Worm (Caenorhabditis elegans): ENCODE data around the gene cux-7.

cux-7 gene

DNA sequence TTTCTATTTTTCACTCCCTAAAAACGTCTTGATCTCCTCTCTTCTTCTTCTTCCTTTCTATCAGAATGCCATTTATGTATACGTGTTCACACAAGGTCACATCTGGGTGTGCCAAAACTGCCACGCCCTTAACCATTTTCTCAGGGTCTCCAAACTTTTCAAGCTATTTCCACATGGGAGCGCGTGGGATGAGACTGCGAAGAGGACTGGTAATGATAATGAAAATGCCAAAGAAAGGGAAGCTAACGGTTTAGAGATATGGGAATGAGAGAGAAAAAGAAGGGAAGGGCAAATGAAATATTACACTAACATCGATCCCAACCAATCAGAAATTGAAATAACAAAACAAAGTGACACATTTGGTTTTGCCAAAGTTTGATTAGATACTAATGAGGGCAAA is 32.3 kb downstream of the cux-7 start:
- TF ChIP-seq php-3 (GFP tag; IDR thresholded peaks at IDR 0.05) (no peak), R02D3.7 (tag; optimal IDR thresholded peaks at IDR 0.05) (no peak), sdz-12 (GFP tag; optimal IDR thresholded peaks at IDR 0.05) (no peak), nhr-6 (tag; optimal IDR thresholded peaks at IDR 0.05) (peak; percentile 22), set-16 (GFP tag; IDR thresholded peaks at IDR 0.05) (no peak), ceh-32 (tag; optimal IDR thresholded peaks at IDR 0.05; ENCODE audit: poor library complexity) (no peak), nhr-102 (tag; optimal IDR thresholded peaks at IDR 0.05) (no peak), mxl-3 (GFP tag; optimal IDR thresholded peaks at IDR 0.05) (peak; percentile 67), mdl-1 (tag; optimal IDR thresholded peaks at IDR 0.05) (peak in 1 of 2 experiments; percentile 58), aha-1 (tag) (peak; percentile 81), unc-62 (GFP tag; optimal IDR thresholded peaks at IDR 0.05 in 1 of 2) (peak in 1 of 2 experiments; percentile 69), unc-62 (tag; optimal IDR thresholded peaks at IDR 0.05) (no peak), skn-1 (tag; optimal IDR thresholded peaks at IDR 0.05) (no peak), tag-97 (GFP tag; IDR thresholded peaks at IDR 0.05) (no peak), hlh-30 (tag; optimal IDR thresholded peaks at IDR 0.05; ENCODE audit: insufficient read depth) (peak; percentile 36), hlh-11 (tag; optimal IDR thresholded peaks at IDR 0.05) (peak; percentile 36), nhr-48 (tag; optimal IDR thresholded peaks at IDR 0.05) (no peak), ztf-7 (tag; optimal IDR thresholded peaks at IDR 0.05) (no peak), nhr-237 (tag; optimal IDR thresholded peaks at IDR 0.05) (no peak), lin-15B (tag; optimal IDR thresholded peaks at IDR 0.05) (no peak), dmd-6 (GFP tag; IDR thresholded peaks at IDR 0.05) (0 out of 2 replicates have a peak, but pooled peaks have one; percentile 18), nhr-28 (tag; optimal IDR thresholded peaks at IDR 0.05) (peak; percentile 54), zfp-3 (GFP tag; conservative IDR thresholded peaks at IDR 0.05) (no peak), tra-1 (GFP tag; IDR thresholded peaks at IDR 0.05) (no peak), mdt-29 (GFP tag; IDR thresholded peaks at IDR 0.05) (no peak), cey-2 (tag; optimal IDR thresholded peaks at IDR 0.05; ENCODE audit: borderline replicate concordance, insufficient read depth) (no peak), ceh-20 (GFP tag; IDR thresholded peaks at IDR 0.05) (no peak), mes-2 (tag; optimal IDR thresholded peaks at IDR 0.05; ENCODE audit: poor library complexity, severe bottlenecking) (peak; percentile 16)

DNA sequence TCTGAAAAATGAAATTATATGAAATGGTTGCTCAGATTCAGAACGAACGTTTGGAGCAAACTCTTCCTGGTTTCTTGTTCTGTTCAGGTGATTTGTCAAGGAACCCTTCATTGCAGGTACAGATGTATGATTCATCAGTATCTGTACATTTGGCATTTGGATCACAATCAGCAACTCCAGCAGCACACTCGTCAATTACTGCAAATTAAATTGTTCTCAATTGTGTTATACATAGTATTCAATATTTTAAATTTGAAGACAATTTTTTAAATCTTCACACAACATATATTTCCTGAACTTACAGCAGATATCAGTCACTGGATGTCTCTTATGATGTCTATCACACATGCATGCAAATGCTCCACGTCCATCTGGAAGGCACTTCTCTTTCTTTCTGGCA is 35.9 kb downstream of the cux-7 start:
- TF ChIP-seq unc-62 (GFP tag; optimal IDR thresholded peaks at IDR 0.05 in 1 of 2) (peak in 1 of 2 experiments; percentile 97), unc-62 (tag; optimal IDR thresholded peaks at IDR 0.05) (no peak), nhr-48 (tag; optimal IDR thresholded peaks at IDR 0.05) (no peak)

DNA sequence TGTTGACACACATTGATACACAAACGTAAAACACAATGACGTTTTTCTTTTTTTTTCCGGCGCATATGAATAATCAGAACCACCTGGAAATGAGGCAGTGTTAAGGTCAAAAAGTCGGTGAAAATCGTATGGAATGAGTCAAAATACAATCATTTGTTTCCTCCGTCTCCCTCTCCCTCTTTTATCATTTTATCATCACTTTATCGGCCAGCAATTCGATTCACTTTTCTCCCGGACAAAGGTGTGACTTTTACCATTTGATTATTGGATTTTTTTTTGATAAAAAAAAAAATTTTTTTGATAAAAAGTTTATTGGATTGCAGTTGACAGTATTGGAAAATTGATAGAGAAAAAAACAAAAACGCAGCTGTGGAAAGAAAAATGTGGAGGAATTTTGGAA is 41.7 kb downstream of the cux-7 start:
- TF ChIP-seq dmd-6 (GFP tag; IDR thresholded peaks at IDR 0.05) (peak; percentile 69), hlh-11 (tag; optimal IDR thresholded peaks at IDR 0.05) (peak; percentile 79), T26A8.4 (GFP tag; IDR thresholded peaks at IDR 0.05) (0 out of 2 replicates have a peak, but pooled peaks have one; percentile 30), pqm-1 (tag; optimal IDR thresholded peaks at IDR 0.05) (peak; percentile 86), nhr-48 (tag; optimal IDR thresholded peaks at IDR 0.05) (peak; percentile 10), hlh-30 (tag; optimal IDR thresholded peaks at IDR 0.05; ENCODE audit: insufficient read depth) (peak; percentile 21), aha-1 (tag) (peak; percentile 14), lin-1 (GFP tag; IDR thresholded peaks at IDR 0.05) (peak; percentile 69; the same call in 1 of the 2 replicates), nhr-28 (tag; optimal IDR thresholded peaks at IDR 0.05) (peak; percentile 66), daf-16 (GFP tag; optimal IDR thresholded peaks at IDR 0.05) (peak in 1 of 2 experiments; percentile 36), daf-16 (tag; optimal IDR thresholded peaks at IDR 0.05) (no peak), dve-1 (tag; optimal IDR thresholded peaks at IDR 0.05; ENCODE audit: insufficient read depth) (peak; percentile 68), T20F7.1 (GFP tag; optimal IDR thresholded peaks at IDR 0.05) (no peak), nhr-102 (tag; optimal IDR thresholded peaks at IDR 0.05) (peak; percentile 28), php-3 (GFP tag; IDR thresholded peaks at IDR 0.05) (peak; percentile 78), ceh-20 (GFP tag; IDR thresholded peaks at IDR 0.05) (no peak), unc-39 (tag; optimal IDR thresholded peaks at IDR 0.05) (no peak), skn-1 (tag; optimal IDR thresholded peaks at IDR 0.05) (no peak), egl-43 (GFP tag; IDR thresholded peaks at IDR 0.05) (no peak)

Measured in whole organism, L4 larva.